Worm (Caenorhabditis elegans): ENCODE data around the gene F09E5.7.

Gene F09E5.7

ce11 chrII:5323773-5324172 is 28.1 kb upstream of the F09E5.7 start:
- peak; percentile 67 for TF ChIP-seq pqm-1 (tag; optimal IDR thresholded peaks at IDR 0.05)
- TF ChIP-seq pros-1 (tag; optimal IDR thresholded peaks at IDR 0.05) = no peak
- no peak for TF ChIP-seq ahr-1 (tag; optimal IDR thresholded peaks at IDR 0.05)
- peak; percentile 99 for TF ChIP-seq elt-2 (tag; optimal IDR thresholded peaks at IDR 0.05)
- no peak for TF ChIP-seq Y22D7AL.16 (tag; optimal IDR thresholded peaks at IDR 0.05)

- no peak for TF ChIP-seq nfya-1 (tag; optimal IDR thresholded peaks at IDR 0.05)
- TF ChIP-seq pha-2 (tag; optimal IDR thresholded peaks at IDR 0.05) = no peak
- no peak for TF ChIP-seq che-1 (tag; optimal IDR thresholded peaks at IDR 0.05)
- TF ChIP-seq lim-6 (tag; optimal IDR thresholded peaks at IDR 0.05) = no peak
- no peak for TF ChIP-seq unc-86 (tag; optimal IDR thresholded peaks at IDR 0.05)
- no peak for TF ChIP-seq syd-9 (tag; optimal IDR thresholded peaks at IDR 0.05)
- no peak for TF ChIP-seq odd-2 (tag; optimal IDR thresholded peaks at IDR 0.05)
- TF ChIP-seq pat-9 (tag; optimal IDR thresholded peaks at IDR 0.05) = no peak
These were observed 27.2 kb upstream of the F09E5.7 start for ce11 chrII:5324653-5325052.

- TF ChIP-seq ttx-3 (tag; optimal IDR thresholded peaks at IDR 0.05) (no peak), rnt-1 (tag; optimal IDR thresholded peaks at IDR 0.05) (peak; percentile 27), gmeb-2 (tag; optimal IDR thresholded peaks at IDR 0.05) (no peak), fkh-10 (GFP tag; optimal IDR thresholded peaks at IDR 0.05) (peak; percentile 15), hlh-6 (tag; optimal IDR thresholded peaks at IDR 0.05) (no peak), unc-3 (GFP tag; conservative IDR thresholded peaks at IDR 0.05) (no peak), unc-3 (tag; optimal IDR thresholded peaks at IDR 0.05) (no peak), hlh-8 (tag; optimal IDR thresholded peaks at IDR 0.05) (no peak), unc-55 (GFP tag; optimal IDR thresholded peaks at IDR 0.05) (peak; percentile 52), fkh-6 (tag; optimal IDR thresholded peaks at IDR 0.05) (no peak), lim-6 (tag; optimal IDR thresholded peaks at IDR 0.05) (no peak), hlh-30 (tag; optimal IDR thresholded peaks at IDR 0.05; ENCODE audit: insufficient read depth) (no peak), nhr-11 (tag; optimal IDR thresholded peaks at IDR 0.05) (no peak), npax-4 (tag; optimal IDR thresholded peaks at IDR 0.05) (no peak), pha-2 (tag; optimal IDR thresholded peaks at IDR 0.05) (no peak), nhr-232 (tag; optimal IDR thresholded peaks at IDR 0.05) (no peak), nfya-1 (tag; optimal IDR thresholded peaks at IDR 0.05) (no peak), ztf-16 (tag; optimal IDR thresholded peaks at IDR 0.05) (no peak), ceh-9 (tag; optimal IDR thresholded peaks at IDR 0.05) (no peak), ceh-30 (tag; optimal IDR thresholded peaks at IDR 0.05) (no peak), ahr-1 (tag; optimal IDR thresholded peaks at IDR 0.05) (no peak), ceh-48 (tag; optimal IDR thresholded peaks at IDR 0.05) (no peak), Y22D7AL.16 (tag; optimal IDR thresholded peaks at IDR 0.05) (no peak), lin-11 (tag; optimal IDR thresholded peaks at IDR 0.05) (no peak), C08G9.2 (tag; optimal IDR thresholded peaks at IDR 0.05) (no peak), hlh-15 (tag; optimal IDR thresholded peaks at IDR 0.05) (no peak), zip-5 (tag; optimal IDR thresholded peaks at IDR 0.05) (no peak), ceh-31 (tag; optimal IDR thresholded peaks at IDR 0.05) (peak; percentile 32), unc-42 (tag; optimal IDR thresholded peaks at IDR 0.05) (peak; percentile 8), K09A11.1 (tag; optimal IDR thresholded peaks at IDR 0.05; ENCODE audit: insufficient read depth) (no peak), dmd-4 (tag; optimal IDR thresholded peaks at IDR 0.05; ENCODE audit: borderline replicate concordance) (no peak), ceh-2 (tag; optimal IDR thresholded peaks at IDR 0.05) (no peak), ref-2 (tag; optimal IDR thresholded peaks at IDR 0.05) (no peak), sdc-2 (tag; optimal IDR thresholded peaks at IDR 0.05) (no peak), madf-2 (tag; optimal IDR thresholded peaks at IDR 0.05) (no peak), ets-4 (tag; optimal IDR thresholded peaks at IDR 0.05) (no peak), elt-2 (tag; optimal IDR thresholded peaks at IDR 0.05) (peak; percentile 26), ceh-22 (tag; optimal IDR thresholded peaks at IDR 0.05) (no peak), C38D4.7 (GFP tag; optimal IDR thresholded peaks at IDR 0.05) (no peak), pha-4 (tag; optimal IDR thresholded peaks at IDR 0.05) (no peak), tbx-7 (tag; optimal IDR thresholded peaks at IDR 0.05) (no peak), ceh-34 (tag; optimal IDR thresholded peaks at IDR 0.05) (no peak)
These were observed 25.8 kb upstream of the F09E5.7 start for ce11 chrII:5326024-5326627.
